Fruit fly (Drosophila melanogaster): Measurements from ENCODE around the gene CG15021.

CG15021 gene

DNA sequence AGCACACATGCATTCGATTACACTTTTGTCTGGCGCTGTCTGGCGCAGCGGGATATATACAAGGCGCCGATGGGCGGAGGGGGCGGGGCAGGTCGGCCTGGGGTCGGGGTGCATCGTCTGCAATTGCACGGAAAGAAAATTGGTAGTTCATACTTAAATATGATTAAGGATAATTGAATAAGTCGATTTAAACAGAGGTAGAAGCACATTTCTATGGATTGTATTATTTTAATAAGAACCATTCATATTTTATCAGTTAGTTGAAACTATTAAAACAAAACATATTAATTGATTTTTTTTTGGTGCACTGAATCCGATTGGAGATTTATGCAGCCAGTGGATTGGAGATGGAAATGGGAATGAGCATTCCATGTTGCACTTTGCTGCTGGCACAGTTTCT lies 36.6 kb upstream of the CG15021 start (continued):
- no peak for TF ChIP-seq CG4730 (GFP tag; IDR thresholded peaks at IDR 0.05)
- no peak for TF ChIP-seq CG15514 (GFP tag; optimal IDR thresholded peaks at IDR 0.05)
- peak in 1 of 2 experiments; percentile 34 for TF ChIP-seq Eip74EF (GFP tag; optimal IDR thresholded peaks at IDR 0.05)
- peak; percentile 30 for TF ChIP-seq CG15601 (tag; optimal IDR thresholded peaks at IDR 0.05)
- peak; percentile 17 for TF ChIP-seq dmrt11E (tag; optimal IDR thresholded peaks at IDR 0.05)
- no peak for TF ChIP-seq en (GFP tag; optimal IDR thresholded peaks at IDR 0.05)
- TF ChIP-seq CG9437 (GFP tag; optimal IDR thresholded peaks at IDR 0.05) = no peak
- no peak for TF ChIP-seq Deaf1 (tag; optimal IDR thresholded peaks at IDR 0.05)
- TF ChIP-seq Gsc (GFP tag; IDR thresholded peaks at IDR 0.05) = no peak
- TF ChIP-seq CG6689 (GFP tag; IDR thresholded peaks at IDR 0.05) = peak; percentile 28; the same call in 1 of the 2 replicates
- TF ChIP-seq ttk (GFP tag; IDR thresholded peaks at IDR 0.05) = no peak
- no peak for TF ChIP-seq NC2α (GFP tag; optimal IDR thresholded peaks at IDR 0.05)
- no peak for TF ChIP-seq MESR4 (GFP tag; optimal IDR thresholded peaks at IDR 0.05)
- TF ChIP-seq CG30431 (GFP tag; optimal IDR thresholded peaks at IDR 0.05) = no peak
- no peak for TF ChIP-seq CG14441 (GFP tag; IDR thresholded peaks at IDR 0.05)
- TF ChIP-seq CG18011 (GFP tag; optimal IDR thresholded peaks at IDR 0.05) = no peak
- TF ChIP-seq vfl (GFP tag; optimal IDR thresholded peaks at IDR 0.05) = no peak
- no peak for TF ChIP-seq CG6765 (GFP tag; optimal IDR thresholded peaks at IDR 0.05)
- TF ChIP-seq Bteb2 (GFP tag; optimal IDR thresholded peaks at IDR 0.05) = no peak
- no peak for TF ChIP-seq CG7987 (GFP tag; optimal IDR thresholded peaks at IDR 0.05)
- no peak for TF ChIP-seq ac (GFP tag; optimal IDR thresholded peaks at IDR 0.05)
- no peak for TF ChIP-seq CG10654 (GFP tag; optimal IDR thresholded peaks at IDR 0.05)
- TF ChIP-seq CG3726 (GFP tag; IDR thresholded peaks at IDR 0.05) = no peak
- TF ChIP-seq CG8281 (tag; optimal IDR thresholded peaks at IDR 0.05) = no peak
- TF ChIP-seq Pdp1 (GFP tag; optimal IDR thresholded peaks at IDR 0.05) = no peak
- no peak for TF ChIP-seq BtbVII (GFP tag; optimal IDR thresholded peaks at IDR 0.05)
- no peak for TF ChIP-seq CG3065 (GFP tag; optimal IDR thresholded peaks at IDR 0.05)
- peak; percentile 39 for TF ChIP-seq CG1529 (GFP tag; optimal IDR thresholded peaks at IDR 0.05)
- no peak for TF ChIP-seq ap (GFP tag; IDR thresholded peaks at IDR 0.05)
- no peak for TF ChIP-seq Aef1 (GFP tag; IDR thresholded peaks at IDR 0.05)
- no peak for TF ChIP-seq CG11696 (GFP tag; IDR thresholded peaks at IDR 0.05)
- TF ChIP-seq CG4424 (GFP tag; optimal IDR thresholded peaks at IDR 0.05) = no peak
- TF ChIP-seq Neu2 (GFP tag; optimal IDR thresholded peaks at IDR 0.05; ENCODE audit: borderline replicate concordance) = no peak
- no peak for TF ChIP-seq Chrac-16 (GFP tag; optimal IDR thresholded peaks at IDR 0.05)

DNA sequence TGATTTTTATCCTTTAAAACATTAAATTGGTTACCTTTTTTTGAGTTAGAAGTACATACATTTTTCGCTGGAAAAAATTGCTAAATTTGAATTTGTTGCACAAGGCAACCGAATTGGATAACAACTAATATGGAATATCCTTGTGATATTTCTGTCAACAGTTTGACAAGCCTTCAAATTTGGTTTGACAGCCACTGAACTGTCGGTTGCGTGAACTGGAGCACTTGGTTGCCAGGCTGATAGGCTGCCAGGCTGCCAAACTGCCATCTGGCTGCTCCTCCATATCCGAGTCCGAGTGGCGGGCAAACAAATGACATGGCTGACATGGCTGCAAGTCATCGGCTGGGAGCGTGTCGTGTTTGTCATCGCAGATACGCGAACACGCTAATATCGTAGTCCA lies 35.3 kb upstream of the CG15021 start:
- TF ChIP-seq cad (GFP tag; optimal IDR thresholded peaks at IDR 0.05) (peak; percentile 90), CG6654 (GFP tag; optimal IDR thresholded peaks at IDR 0.05) (peak; percentile 94), dmrt99B (tag; optimal IDR thresholded peaks at IDR 0.05) (no peak)

dm6 chr3L:4403180-4403769 lies 33.2 kb upstream of the CG15021 start, which contains the start of gene Syx17:
Gene Syx17 (plus strand): TSS chr3L:4403487.
- TF ChIP-seq lmd (GFP tag; IDR thresholded peaks at IDR 0.05) (peak; percentile 45; the same call in 1 of the 2 replicates), Dref (GFP tag; IDR thresholded peaks at IDR 0.05) (peak; percentile 99), chm (GFP tag; IDR thresholded peaks at IDR 0.05) (peak; percentile 63; the same call in 1 of the 2 replicates), tna (GFP tag; IDR thresholded peaks at IDR 0.05; ENCODE audit: partially characterized antibody) (peak; percentile 87), al (GFP tag; IDR thresholded peaks at IDR 0.05) (peak; percentile 40), sug (tag; optimal IDR thresholded peaks at IDR 0.05) (peak; percentile 75), emc (GFP tag; optimal IDR thresholded peaks at IDR 0.05) (no peak), Neu2 (GFP tag; optimal IDR thresholded peaks at IDR 0.05; ENCODE audit: borderline replicate concordance) (no peak), CG7963 (GFP tag; IDR thresholded peaks at IDR 0.05; ENCODE audit: partially characterized antibody) (peak; percentile 84), CG13123 (GFP tag; optimal IDR thresholded peaks at IDR 0.05) (peak; percentile 54), prd (optimal IDR thresholded peaks at IDR 0.05) (no peak), prd (GFP tag; IDR thresholded peaks at IDR 0.05) (peak; percentile 53; the same call in 2 of the 3 replicates), CG4424 (GFP tag; optimal IDR thresholded peaks at IDR 0.05) (peak; percentile 52), CG16813 (GFP tag; IDR thresholded peaks at IDR 0.05; ENCODE audit: partially characterized antibody) (peak; percentile 90), slp2 (GFP tag; optimal IDR thresholded peaks at IDR 0.05) (peak; percentile 39)
